Worm (Caenorhabditis elegans) whole organism, young adult: ENCODE results near the gene csn-5.

Experiments
- B0019.2 ChIP-seq: fragments of 200-800 bp; sonication (Bioruptor generic); conservative IDR thresholded peaks from 2 replicates; pipeline ENCODE4 v1.3.6; 2022; ENCODE audit warnings: missing genetic modification reagents, missing genetic modification characterization, missing compliant biosample characterization
- D2030.7 ChIP-seq: fragments of 200-800 bp; sonication (Bioruptor generic); IDR thresholded peaks from 2 replicates; pipeline ENCODE4 v1.3.6; 2022; ENCODE audit warnings: missing genetic modification reagents, missing genetic modification characterization, missing compliant biosample characterization
- F33H1.4 ChIP-seq: fragments of 200-800 bp; sonication (Bioruptor generic); IDR thresholded peaks from 2 replicates; pipeline ENCODE4 v1.3.6; 2022; ENCODE audit warnings: missing genetic modification reagents, missing genetic modification characterization, missing compliant biosample characterization
- K11D2.4 ChIP-seq: fragments of 200-800 bp; sonication (Bioruptor generic); IDR thresholded peaks from 2 replicates; pipeline ENCODE4 v1.3.6; 2022; ENCODE audit warnings: missing genetic modification reagents, missing genetic modification characterization, missing compliant biosample characterization
- T07F8.4 ChIP-seq: sonication (generic microtip); optimal IDR thresholded peaks from 2 replicates; lab custom pipeline; 2016; ENCODE audit warnings: mild to moderate bottlenecking, missing genetic modification characterization, moderate library complexity, missing compliant biosample characterization
- T26A5.8 ChIP-seq: sonication (generic microtip); optimal IDR thresholded peaks from 2 replicates; lab custom pipeline; 2016; ENCODE audit warnings: missing genetic modification characterization, missing compliant biosample characterization
- Y95B8A.8 ChIP-seq: fragments of 200-800 bp; sonication (Bioruptor generic); IDR thresholded peaks from 2 replicates; pipeline ENCODE4 v1.3.6; 2022; ENCODE audit warnings: missing genetic modification reagents, missing genetic modification characterization, missing compliant biosample characterization
- bed-1 ChIP-seq: fragments of 200-800 bp; sonication (Bioruptor generic); IDR thresholded peaks from 2 replicates; pipeline ENCODE4 v1.3.6; 2022; ENCODE audit warnings: missing genetic modification reagents, missing genetic modification characterization, missing compliant biosample characterization
- ccch-3 ChIP-seq: fragments of 200-800 bp; sonication (Bioruptor generic); optimal IDR thresholded peaks from 2 replicates; lab custom pipeline; 2018; ENCODE audit warnings: mild to moderate bottlenecking, missing genetic modification characterization, missing compliant biosample characterization
- ceh-27 ChIP-seq: fragments of 200-800 bp; sonication (Bioruptor generic); optimal IDR thresholded peaks from 2 replicates; lab custom pipeline; 2018; ENCODE audit warnings: mild to moderate bottlenecking, missing genetic modification characterization, moderate library complexity, missing compliant biosample characterization
- chd-7 ChIP-seq: sonication (generic microtip); optimal IDR thresholded peaks from 2 replicates; lab custom pipeline; 2016; ENCODE audit warnings: mild to moderate bottlenecking, missing genetic modification characterization, moderate library complexity, missing compliant biosample characterization
- die-1 ChIP-seq: sonication (generic microtip); optimal IDR thresholded peaks from 2 replicates; lab custom pipeline; 2016; ENCODE audit warnings: missing genotype, mild to moderate bottlenecking, missing genetic modification characterization, missing compliant biosample characterization
- dox-1 ChIP-seq: fragments of 200-800 bp; sonication (Bioruptor generic); IDR thresholded peaks from 2 replicates; pipeline ENCODE4 v1.3.6; 2022; ENCODE audit warnings: missing genetic modification reagents, missing genetic modification characterization, missing compliant biosample characterization
- dpl-1 ChIP-seq: fragments of 150-350 bp; optimal IDR thresholded peaks from 2 replicates; lab custom pipeline; 2014; ENCODE audit warnings: missing biosample characterization, missing genetic modification reagents, missing genetic modification characterization
- efl-1 ChIP-seq: fragments of 150-350 bp; optimal IDR thresholded peaks from 2 replicates; lab custom pipeline; 2014; ENCODE audit warnings: missing biosample characterization, missing genetic modification reagents, missing genetic modification characterization
- egl-18 ChIP-seq: fragments of 200-800 bp; sonication (Bioruptor generic); IDR thresholded peaks from 2 replicates; pipeline ENCODE4 v1.3.6; 2022; ENCODE audit warnings: missing genetic modification reagents, missing genetic modification characterization, missing compliant biosample characterization
- egl-44 ChIP-seq: fragments of 200-800 bp; sonication (Bioruptor generic); IDR thresholded peaks from 2 replicates; pipeline ENCODE4 v1.3.6; 2022; ENCODE audit warnings: missing genetic modification reagents, missing genetic modification characterization, missing compliant biosample characterization
- ekl-4 ChIP-seq: fragments of 200-800 bp; sonication (Bioruptor generic); IDR thresholded peaks from 2 replicates; pipeline ENCODE4 v1.3.6; 2022; ENCODE audit warnings: missing genetic modification reagents, missing genetic modification characterization, missing compliant biosample characterization
- hlh-12 ChIP-seq: sonication (generic microtip); optimal IDR thresholded peaks from 2 replicates; lab custom pipeline; 2016; ENCODE audit warnings: missing genetic modification characterization, missing compliant biosample characterization
- hmg-1.2 ChIP-seq: fragments of 200-800 bp; sonication (Bioruptor generic); IDR thresholded peaks from 2 replicates; pipeline ENCODE4 v1.3.6; 2022; ENCODE audit warnings: missing genetic modification reagents, missing genetic modification characterization, missing compliant biosample characterization
- hsf-1 ChIP-seq: fragments of 200-800 bp; sonication (Bioruptor generic); IDR thresholded peaks from 2 replicates; pipeline ENCODE4 v1.3.6; 2022; ENCODE audit warnings: missing genetic modification reagents, missing genetic modification characterization, missing compliant biosample characterization
- let-526 ChIP-seq: fragments of 200-800 bp; sonication (Bioruptor generic); IDR thresholded peaks from 2 replicates; pipeline ENCODE4 v1.3.6; 2022; ENCODE audit warnings: missing genetic modification reagents, missing genetic modification characterization, missing compliant biosample characterization
- lin-35 ChIP-seq, 3 experiments: fragments of 150-350 bp in 2 of 3; sonication (generic microtip) in 1 of 3; optimal IDR thresholded peaks; 2 replicates each; lab custom pipeline; 2014 to 2018; ENCODE audit warnings: missing biosample characterization in 3 of 3, missing genetic modification characterization in 3 of 3, missing genetic modification reagents in 3 of 3
- lir-1 ChIP-seq: fragments of 200-800 bp; sonication (Bioruptor generic); conservative IDR thresholded peaks from 2 replicates; pipeline ENCODE4 v1.3.6; 2022; ENCODE audit warnings: missing genetic modification reagents, missing genetic modification characterization, missing compliant biosample characterization
- lsl-1 ChIP-seq: fragments of 200-800 bp; sonication (Bioruptor generic); optimal IDR thresholded peaks from 2 replicates; lab custom pipeline; 2018; ENCODE audit warnings: mild to moderate bottlenecking, missing genetic modification characterization, moderate library complexity, missing compliant biosample characterization
- madf-10 ChIP-seq: sonication (generic microtip); optimal IDR thresholded peaks from 2 replicates; lab custom pipeline; 2016; ENCODE audit warnings: mild to moderate bottlenecking, missing genetic modification characterization, missing compliant biosample characterization
- madf-3 ChIP-seq: fragments of 200-800 bp; sonication (Bioruptor generic); IDR thresholded peaks from 2 replicates; pipeline ENCODE4 v1.3.6; 2022; ENCODE audit warnings: missing genetic modification reagents, missing genetic modification characterization, missing compliant biosample characterization
- madf-8 ChIP-seq: fragments of 200-800 bp; sonication (Bioruptor generic); conservative IDR thresholded peaks from 2 replicates; pipeline ENCODE4 v1.3.6; 2022; ENCODE audit warnings: missing genetic modification reagents, missing genetic modification characterization, missing compliant biosample characterization
- mes-4 ChIP-seq: sonication (generic microtip); optimal IDR thresholded peaks from 2 replicates; lab custom pipeline; 2016; ENCODE audit warnings: missing genotype, missing genetic modification characterization, missing compliant biosample characterization
- mxl-1 ChIP-seq: sonication (generic microtip); optimal IDR thresholded peaks from 2 replicates; lab custom pipeline; 2016; ENCODE audit warnings: missing genetic modification characterization, missing compliant biosample characterization
- nfyb-1 ChIP-seq: fragments of 200-800 bp; sonication (Bioruptor generic); IDR thresholded peaks from 2 replicates; pipeline ENCODE4 v1.3.6; 2022; ENCODE audit warnings: missing genetic modification reagents, missing genetic modification characterization, missing compliant biosample characterization
- nhr-27 ChIP-seq: fragments of 200-800 bp; sonication (Bioruptor generic); optimal IDR thresholded peaks from 2 replicates; lab custom pipeline; 2018; ENCODE audit warnings: mild to moderate bottlenecking, missing genetic modification characterization, moderate library complexity, missing compliant biosample characterization
- nhr-80 ChIP-seq: sonication (generic microtip); optimal IDR thresholded peaks from 2 replicates; lab custom pipeline; 2016; ENCODE audit warnings: missing genetic modification characterization, missing compliant biosample characterization
- pbrm-1 ChIP-seq: fragments of 200-800 bp; sonication (Bioruptor generic); IDR thresholded peaks from 2 replicates; pipeline ENCODE4 v1.3.6; 2022; ENCODE audit warnings: missing genetic modification reagents, missing genetic modification characterization, missing compliant biosample characterization
- sdz-38 ChIP-seq: sonication (generic microtip); optimal IDR thresholded peaks from 2 replicates; lab custom pipeline; 2016; ENCODE audit warnings: missing genotype, missing genetic modification characterization, missing compliant biosample characterization
- sea-2 ChIP-seq: fragments of 200-800 bp; sonication (Bioruptor generic); IDR thresholded peaks from 2 replicates; pipeline ENCODE4 v1.3.6; 2022; ENCODE audit warnings: missing genetic modification characterization, missing compliant biosample characterization
- snpc-1.1 ChIP-seq: sonication (generic microtip); optimal IDR thresholded peaks from 2 replicates; lab custom pipeline; 2017; ENCODE audit warnings: missing genetic modification characterization, mild to moderate bottlenecking, missing compliant biosample characterization, antibody characterized with exemption, moderate library complexity, missing genotype, missing genetic modification reagents; ENCODE audit not compliant: insufficient read depth
- snpc-1.3 ChIP-seq: sonication (generic microtip); optimal IDR thresholded peaks from 2 replicates; lab custom pipeline; 2017; ENCODE audit warnings: missing genetic modification characterization, mild to moderate bottlenecking, missing compliant biosample characterization, antibody characterized with exemption, moderate library complexity, missing genotype, missing genetic modification reagents; ENCODE audit not compliant: insufficient read depth
- snpc-3.4 ChIP-seq: sonication (generic microtip); optimal IDR thresholded peaks from 2 replicates; lab custom pipeline; 2017; ENCODE audit warnings: missing genetic modification characterization, mild to moderate bottlenecking, missing compliant biosample characterization, antibody characterized with exemption, moderate library complexity, missing genotype, missing genetic modification reagents
- snpc-4 ChIP-seq, 5 experiments: fragments of 150-350 bp in 1 of 5; sonication (generic microtip) in 4 of 5; optimal IDR thresholded peaks; 2 replicates each; lab custom pipeline; 2014 to 2018; ENCODE audit warnings: missing genetic modification characterization in 5 of 5, missing biosample characterization in 3 of 5, antibody characterized with exemption in 2 of 5, mild to moderate bottlenecking in 2 of 5, missing compliant biosample characterization in 2 of 5, missing genotype in 2 of 5, moderate library complexity in 2 of 5, missing genetic modification reagents in 1 of 5
- somi-1 ChIP-seq: fragments of 200-800 bp; sonication (Bioruptor generic); optimal IDR thresholded peaks from 2 replicates; lab custom pipeline; 2018; ENCODE audit warnings: mild to moderate bottlenecking, missing genetic modification characterization, missing compliant biosample characterization
- tbp1 ChIP-seq: fragments of 200-800 bp; sonication (Bioruptor generic); optimal IDR thresholded peaks from 2 replicates; lab custom pipeline; 2018; ENCODE audit warnings: mild to moderate bottlenecking, missing genetic modification characterization, missing compliant biosample characterization
- tbx-9 ChIP-seq: sonication (generic microtip); optimal IDR thresholded peaks from 2 replicates; lab custom pipeline; 2016; ENCODE audit warnings: borderline replicate concordance, missing genetic modification characterization, inconsistent platforms, missing compliant biosample characterization
- unc-62 ChIP-seq: fragments of 150-350 bp; optimal IDR thresholded peaks from 2 replicates; lab custom pipeline; 2014; ENCODE audit warnings: missing biosample characterization, missing genetic modification reagents, missing genetic modification characterization
- xnd-1 ChIP-seq: sonication (generic microtip); optimal IDR thresholded peaks from 2 replicates; lab custom pipeline; 2016; ENCODE audit warnings: missing genotype, missing genetic modification reagents, missing genetic modification characterization, missing compliant biosample characterization
- ztf-18 ChIP-seq: sonication (generic microtip); optimal IDR thresholded peaks from 2 replicates; lab custom pipeline; 2016; ENCODE audit warnings: missing genotype, mild to moderate bottlenecking, missing genetic modification characterization, missing compliant biosample characterization

csn-5 gene

ce11 chrIV:5666115-5667028 is 17.0 kb downstream of the csn-5 start (continued):
- TF ChIP-seq T26A5.8 (tag; lab: Kevin White, UChicago) (no peak), efl-1 (GFP tag; lab: Kevin White, UChicago) (peak; percentile 76), D2030.7 (GFP tag; lab: Robert Waterston, UW) (peak; percentile 78), unc-62 (GFP tag; lab: Kevin White, UChicago) (no peak), ceh-27 (GFP tag; lab: Kevin White, UChicago) (peak; percentile 37), F33H1.4 (GFP tag; lab: Robert Waterston, UW) (peak; percentile 34; the same call in 1 of the 2 replicates), chd-7 (no peak), hmg-1.2 (peak; percentile 32; the same call in 1 of the 2 replicates), madf-10 (tag; lab: Kevin White, UChicago) (no peak), snpc-1.3 (tag; lab: Kevin White, UChicago) (peak; percentile 47), sdz-38 (no peak), lir-1 (GFP tag; lab: Robert Waterston, UW) (no peak), ekl-4 (GFP tag; lab: Robert Waterston, UW) (no peak), tbx-9 (tag; lab: Kevin White, UChicago) (no peak), lsl-1 (GFP tag; lab: Kevin White, UChicago) (peak; percentile 87), die-1 (tag; lab: Kevin White, UChicago) (no peak), K11D2.4 (GFP tag; lab: Robert Waterston, UW) (no peak), nfyb-1 (GFP tag; lab: Robert Waterston, UW) (0 out of 2 replicates have a peak, but pooled peaks have one; percentile 22), xnd-1 (tag; lab: Kevin White, UChicago) (peak; percentile 74), nhr-27 (tag; lab: Kevin White, UChicago) (no peak), nhr-80 (tag; lab: Kevin White, UChicago) (peak; percentile 19), ccch-3 (GFP tag; lab: Kevin White, UChicago) (no peak), hlh-12 (tag; lab: Kevin White, UChicago) (no peak), sea-2 (GFP tag; lab: Robert Waterston, UW) (no peak), mxl-1 (tag; lab: Kevin White, UChicago) (no peak), tbp1 (GFP tag; lab: Kevin White, UChicago) (peak; percentile 57), let-526 (no peak), snpc-1.1 (tag; lab: Kevin White, UChicago) (peak; percentile 12), snpc-4 (GFP tag; optimal IDR thresholded peaks at IDR 0.05; lab: Kevin White, UChicago) (peak; percentile 70), snpc-4 (tag; optimal IDR thresholded peaks at IDR 0.05; lab: Kevin White, UChicago) (peak in 3 of 4 experiments; percentile 87 to 92 (median 90)), somi-1 (GFP tag; lab: Kevin White, UChicago) (peak; percentile 48), lin-35 (GFP tag; optimal IDR thresholded peaks at IDR 0.05; lab: Kevin White, UChicago) (peak in 1 of 3 experiments; percentile 9), dpl-1 (GFP tag; lab: Kevin White, UChicago) (peak; percentile 73), hsf-1 (GFP tag; lab: Robert Waterston, UW) (peak; percentile 5; the same call in 1 of the 2 replicates), dox-1 (GFP tag; lab: Robert Waterston, UW) (peak; percentile 30; the same call in 1 of the 2 replicates), egl-44 (no peak), Y95B8A.8 (no peak), egl-18 (no peak), madf-3 (GFP tag; lab: Robert Waterston, UW) (no peak), madf-8 (peak; percentile 71), snpc-3.4 (no peak), pbrm-1 (GFP tag; lab: Robert Waterston, UW) (0 out of 2 replicates have a peak, but pooled peaks have one; percentile 20), T07F8.4 (tag; lab: Kevin White, UChicago) (no peak), ztf-18 (tag; lab: Kevin White, UChicago) (no peak), bed-1 (GFP tag; lab: Robert Waterston, UW) (no peak), mes-4 (tag; lab: Kevin White, UChicago) (no peak), B0019.2 (GFP tag; lab: Robert Waterston, UW) (no peak)
